Worm (Caenorhabditis elegans): ENCODE data around the gene Y73F8A.22.

DNA sequence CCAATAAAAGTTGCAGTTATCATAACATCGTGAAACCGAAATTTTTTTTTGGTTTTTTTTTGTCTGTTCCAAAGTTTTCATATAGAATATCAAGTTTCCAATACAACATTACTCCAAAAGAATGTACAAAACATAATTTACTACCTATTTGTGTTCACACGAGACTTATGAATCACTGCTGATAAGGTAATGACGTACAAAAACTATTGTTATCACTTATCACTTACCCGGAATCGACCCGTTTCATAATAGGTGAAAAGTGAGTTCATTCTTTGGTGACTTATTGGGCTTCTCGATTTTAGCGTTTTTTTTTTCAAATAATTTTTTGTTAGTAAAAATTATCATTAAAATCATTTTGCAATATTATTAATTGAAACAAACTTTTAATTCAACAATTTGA is 48.0 kb downstream of the Y73F8A.22 start:
- no peak for TF ChIP-seq ccch-3 (GFP tag; optimal IDR thresholded peaks at IDR 0.05)
- no peak for TF ChIP-seq unc-62 (GFP tag; optimal IDR thresholded peaks at IDR 0.05)
- TF ChIP-seq let-526 (GFP tag; IDR thresholded peaks at IDR 0.05): no peak
- TF ChIP-seq attf-5 (GFP tag; optimal IDR thresholded peaks at IDR 0.05): no peak
- no peak for TF ChIP-seq fkh-3 (tag; optimal IDR thresholded peaks at IDR 0.05)
- TF ChIP-seq Y53G8AR.9 (GFP tag; conservative IDR thresholded peaks at IDR 0.05): no peak
- no peak for TF ChIP-seq C17E4.6 (GFP tag; IDR thresholded peaks at IDR 0.05)
- TF ChIP-seq cebp-1 (GFP tag; IDR thresholded peaks at IDR 0.05): no peak
- peak; percentile 38 for TF ChIP-seq cebp-1 (tag; optimal IDR thresholded peaks at IDR 0.05)
- TF ChIP-seq ztf-28 (GFP tag; IDR thresholded peaks at IDR 0.05): no peak
- TF ChIP-seq athp-1 (tag; optimal IDR thresholded peaks at IDR 0.05): no peak

Measured in whole organism, young adult.